Worm (Caenorhabditis elegans) whole organism, L1 larva: ENCODE data around the gene ddx-19.

ENCODE experiments used
- ceh-8 ChIP-seq: fragments of 200-800 bp; sonication (Bioruptor generic); optimal IDR thresholded peaks from 2 replicates; lab custom pipeline; 2018; ENCODE audit warnings: mild to moderate bottlenecking, missing genetic modification characterization, moderate library complexity, missing compliant biosample characterization
- ceh-88 ChIP-seq: fragments of 200-800 bp; sonication (Bioruptor generic); IDR thresholded peaks from 2 replicates; pipeline ENCODE4 v1.3.6; 2022; ENCODE audit warnings: missing genetic modification characterization, missing compliant biosample characterization
- fkh-10 ChIP-seq: sonication (generic microtip); optimal IDR thresholded peaks from 2 replicates; lab custom pipeline; 2017; ENCODE audit warnings: missing biosample characterization, missing genetic modification reagents, missing genetic modification characterization
- fos-1 ChIP-seq: fragments of 150-350 bp; optimal IDR thresholded peaks from 2 replicates; lab custom pipeline; 2014; ENCODE audit warnings: missing biosample characterization, missing genetic modification characterization
- nhr-11 ChIP-seq: fragments of 150-350 bp; optimal IDR thresholded peaks from 2 replicates; lab custom pipeline; 2014; ENCODE audit warnings: missing biosample characterization, missing genetic modification characterization
- nhr-20 ChIP-seq: sonication (generic microtip); optimal IDR thresholded peaks from 2 replicates; lab custom pipeline; 2016; ENCODE audit warnings: mild to moderate bottlenecking, missing genetic modification characterization, missing compliant biosample characterization
- nhr-237 ChIP-seq: fragments of 150-350 bp; optimal IDR thresholded peaks from 2 replicates; lab custom pipeline; 2014; ENCODE audit warnings: missing biosample characterization, missing genetic modification characterization
- nhr-47 ChIP-seq: sonication (generic microtip); optimal IDR thresholded peaks from 2 replicates; lab custom pipeline; 2016; ENCODE audit warnings: mild to moderate bottlenecking, missing genetic modification characterization, moderate library complexity, missing compliant biosample characterization
- nhr-76 ChIP-seq: sonication (generic microtip); optimal IDR thresholded peaks from 2 replicates; lab custom pipeline; 2017; ENCODE audit warnings: missing biosample characterization, missing genetic modification characterization
- pax-3 ChIP-seq: fragments of 200-800 bp; sonication (Bioruptor generic); optimal IDR thresholded peaks from 2 replicates; lab custom pipeline; 2018; ENCODE audit warnings: mild to moderate bottlenecking, missing genetic modification characterization, moderate library complexity, missing compliant biosample characterization
- snpc-4 ChIP-seq: fragments of 150-350 bp; optimal IDR thresholded peaks from 2 replicates; lab custom pipeline; 2014; ENCODE audit warnings: missing biosample characterization, missing genetic modification characterization
- tbx-2 ChIP-seq: sonication (generic microtip); optimal IDR thresholded peaks from 2 replicates; lab custom pipeline; 2016; ENCODE audit warnings: missing genetic modification characterization, missing compliant biosample characterization
- zag-1 ChIP-seq: fragments of 150-350 bp; optimal IDR thresholded peaks from 2 replicates; lab custom pipeline; 2014; ENCODE audit warnings: missing biosample characterization, missing genetic modification characterization
- ztf-4 ChIP-seq: fragments of 150-350 bp; optimal IDR thresholded peaks from 2 replicates; lab custom pipeline; 2014; ENCODE audit warnings: missing biosample characterization, missing genetic modification characterization

DNA sequence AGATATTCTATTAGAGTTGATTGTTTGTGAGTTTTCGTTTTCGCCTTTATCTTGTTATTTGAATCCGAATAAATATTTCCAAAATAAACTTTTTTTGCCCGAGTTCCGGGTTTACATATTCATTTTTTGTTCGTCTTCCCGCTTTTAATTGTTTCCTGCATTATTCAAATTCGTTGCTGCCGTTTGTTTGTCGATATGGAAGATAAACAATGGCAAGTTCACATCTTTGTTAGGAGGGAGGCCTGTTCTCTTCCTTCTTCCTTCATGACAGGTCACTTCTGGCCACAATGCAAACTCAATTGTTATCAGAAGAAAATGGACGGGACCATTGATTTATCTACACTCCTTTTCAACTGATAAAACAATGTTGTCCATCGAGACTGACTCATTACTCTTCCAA, 4.9 kb downstream of the ddx-19 start:
- TF ChIP-seq snpc-4 (tag; lab: Kevin White, UChicago) (no peak), nhr-20 (tag; lab: Kevin White, UChicago) (no peak), nhr-237 (tag; lab: Kevin White, UChicago) (no peak), ztf-4 (tag; lab: Kevin White, UChicago) (no peak), pax-3 (tag; lab: Kevin White, UChicago) (no peak), zag-1 (tag; lab: Kevin White, UChicago) (no peak), tbx-2 (tag; lab: Kevin White, UChicago) (no peak), ceh-8 (GFP tag; lab: Kevin White, UChicago) (no peak), ceh-88 (no peak), nhr-76 (tag; lab: Kevin White, UChicago) (no peak), fos-1 (tag; lab: Kevin White, UChicago) (no peak), nhr-11 (no peak), nhr-47 (no peak), fkh-10 (no peak)
